Worm (Caenorhabditis elegans) whole organism, L4/young adult: ENCODE measurements around the gene C33E10.10.
A peak's percentile ranks its signal among the peaks of the same experiment; 100 is the strongest.

ENCODE experiments used
- W03F9.2 ChIP-seq: fragments of 150-350 bp; optimal IDR thresholded peaks from 2 replicates; lab custom pipeline; 2014; ENCODE audit warnings: missing biosample characterization, missing genetic modification characterization
- him-1 ChIP-seq: sonication (generic microtip); optimal IDR thresholded peaks from 2 replicates; lab custom pipeline; 2016; ENCODE audit warnings: missing genotype, missing genetic modification reagents, missing genetic modification characterization, missing compliant biosample characterization

DNA sequence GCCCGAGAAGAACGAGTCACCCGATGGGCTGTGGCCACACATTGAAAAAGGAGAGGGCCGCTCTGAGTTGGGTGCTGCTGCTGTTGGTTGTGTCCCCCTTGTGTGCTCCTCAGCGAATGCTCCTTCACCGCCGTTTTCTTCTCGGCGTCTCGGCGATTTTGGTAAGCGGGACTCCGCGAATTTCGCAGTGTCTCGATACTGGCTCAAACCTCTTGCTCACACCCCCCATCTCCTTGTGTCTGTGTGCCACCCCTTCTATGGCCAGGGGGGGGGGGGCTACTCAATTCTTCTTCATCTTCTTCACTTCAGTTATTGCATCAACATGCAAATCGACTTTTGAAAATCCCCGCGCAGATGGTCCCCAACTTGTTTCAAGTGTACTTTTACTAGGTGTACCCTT, 13.1 kb upstream of the C33E10.10 start:
- TF ChIP-seq him-1 (tag; lab: Kevin White, UChicago) (peak; percentile 64), W03F9.2 (tag; lab: Kevin White, UChicago) (no peak)
